Worm (Caenorhabditis elegans) whole organism, L4/young adult: Measurements from ENCODE around the gene dpy-30.

ENCODE experiments used
- W03F9.2 ChIP-seq: fragments of 150-350 bp; optimal IDR thresholded peaks from 2 replicates; lab custom pipeline; 2014; ENCODE audit warnings: missing biosample characterization, missing genetic modification characterization
- dao-5 ChIP-seq: sonication (generic microtip); optimal IDR thresholded peaks from 2 replicates; lab custom pipeline; 2016; ENCODE audit warnings: missing genotype, missing genetic modification characterization, moderate library complexity, missing compliant biosample characterization

- TF ChIP-seq dao-5 (tag; lab: Kevin White, UChicago) (no peak), W03F9.2 (no peak)
Measured at ce11 chrV:12192129-12192528, 810 bp downstream of the dpy-30 start, which contains the start of gene rnp-1.
